Fruit fly (Drosophila melanogaster) whole organism: ENCODE measurements around the gene CG14676.

Experiments
- CG8478 ChIP-seq: fragments of >200 bp; optimal IDR thresholded peaks from 2 replicates; lab custom pipeline; 2018; ENCODE audit warnings: inconsistent platforms
- Dll ChIP-seq: fragments of >200 bp; optimal IDR thresholded peaks from 2 replicates; lab custom pipeline; 2017
- EcR ChIP-seq, 2 experiments: fragments of >200 bp; optimal IDR thresholded peaks; 2 replicates each; lab custom pipeline; 2017; ENCODE audit warnings: missing biosample characterization in 2 of 2, missing genetic modification characterization in 2 of 2, missing genetic modification reagents in 2 of 2
- pan ChIP-seq: fragments of >200 bp; optimal IDR thresholded peaks from 2 replicates; lab custom pipeline; 2017
- psq ChIP-seq: fragments of >200 bp; optimal IDR thresholded peaks from 2 replicates; lab custom pipeline; 2017
- usp ChIP-seq: fragments of >200 bp; optimal IDR thresholded peaks from 2 replicates; lab custom pipeline; 2017; ENCODE audit warnings: missing biosample characterization, missing genetic modification characterization, mixed read lengths

The CG14676 gene

DNA sequence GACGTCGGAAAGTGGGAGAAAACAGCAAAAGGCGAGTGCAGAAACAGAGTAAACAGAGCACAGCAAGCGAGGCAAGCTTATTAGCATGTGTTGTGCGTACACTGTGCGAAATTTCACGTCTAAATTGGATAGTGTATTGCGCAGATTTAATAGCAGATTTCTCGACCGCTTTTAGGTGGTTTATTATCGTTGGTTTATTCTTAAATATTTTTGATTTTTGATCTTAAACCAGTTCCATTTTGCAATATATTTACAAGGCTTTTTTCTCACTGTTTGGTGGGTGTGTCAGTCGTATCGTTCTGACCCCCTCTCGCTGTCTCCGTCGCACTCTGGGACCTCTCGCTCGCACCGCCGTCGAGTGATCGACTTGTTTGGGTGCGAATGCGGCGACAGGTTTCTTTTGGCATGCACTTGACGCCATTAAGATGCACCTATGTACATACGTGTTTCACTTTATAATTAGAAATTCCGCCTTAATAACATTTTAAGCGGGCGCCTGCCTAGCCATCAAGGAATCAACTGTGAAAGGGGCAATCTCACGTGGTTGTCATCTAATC, 13.0 kb upstream of the CG14676 start:
- TF ChIP-seq CG8478 (lab: Kevin White, UChicago), result no peak
- no peak for TF ChIP-seq EcR (GFP tag; optimal IDR thresholded peaks at IDR 0.05; lab: Kevin White, UChicago)
- no peak for TF ChIP-seq usp (GFP tag; lab: Kevin White, UChicago)
- no peak for TF ChIP-seq pan
- no peak for TF ChIP-seq Dll (lab: Kevin White, UChicago)
- no peak for TF ChIP-seq psq (lab: Kevin White, UChicago)

dm6 chr3R:5836536-5836935, 10.5 kb upstream of the CG14676 start:
- TF ChIP-seq EcR (GFP tag; optimal IDR thresholded peaks at IDR 0.05; lab: Kevin White, UChicago), result no peak
- TF ChIP-seq psq (lab: Kevin White, UChicago), result no peak
- TF ChIP-seq Dll (lab: Kevin White, UChicago), result no peak
- TF ChIP-seq CG8478 (lab: Kevin White, UChicago), result no peak
- no peak for TF ChIP-seq usp (GFP tag; lab: Kevin White, UChicago)
- TF ChIP-seq pan, result no peak

DNA sequence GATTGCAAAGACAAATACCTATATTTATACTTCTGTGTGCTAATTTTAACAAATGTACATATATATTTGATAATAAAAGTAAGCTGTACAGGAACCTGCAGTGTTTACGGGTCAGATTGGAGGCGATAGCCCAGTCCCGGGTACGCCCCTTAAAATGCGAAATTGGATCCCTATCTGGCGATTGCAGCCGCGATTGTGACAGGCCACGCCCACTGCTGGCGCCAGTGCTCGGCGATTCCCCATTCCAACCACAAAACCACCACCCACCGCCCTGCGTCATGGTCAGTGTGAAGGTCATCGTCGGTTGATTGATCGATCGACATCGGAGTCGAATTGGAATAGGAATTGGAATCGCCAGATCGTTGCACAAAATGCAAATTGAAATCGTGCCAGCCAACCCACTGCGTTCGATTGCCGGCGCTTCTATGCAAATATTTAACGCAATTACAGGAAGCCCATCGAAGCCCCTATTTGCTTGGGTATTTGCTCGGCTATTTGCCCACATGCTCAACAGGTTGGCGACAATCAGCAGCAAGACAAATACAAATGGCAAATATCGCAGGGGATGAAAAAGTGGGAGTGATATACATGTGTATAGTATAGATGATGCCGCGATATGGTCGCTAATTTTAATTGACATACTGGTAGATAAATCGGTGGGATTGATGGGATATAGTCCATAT, 8.2 kb upstream of the CG14676 start:
- TF ChIP-seq CG8478 (lab: Kevin White, UChicago), result no peak
- no peak for TF ChIP-seq usp (GFP tag; lab: Kevin White, UChicago)
- no peak for TF ChIP-seq Dll (lab: Kevin White, UChicago)
- TF ChIP-seq EcR (GFP tag; optimal IDR thresholded peaks at IDR 0.05; lab: Kevin White, UChicago), result no peak
- TF ChIP-seq pan, result no peak
- no peak for TF ChIP-seq psq (lab: Kevin White, UChicago)

- TF ChIP-seq pan (no peak), psq (lab: Kevin White, UChicago) (no peak), Dll (lab: Kevin White, UChicago) (no peak), usp (GFP tag; lab: Kevin White, UChicago) (no peak), CG8478 (lab: Kevin White, UChicago) (no peak), EcR (GFP tag; optimal IDR thresholded peaks at IDR 0.05; lab: Kevin White, UChicago) (no peak)
Observed at dm6 chr3R:5840870-5841269, 6.2 kb upstream of the CG14676 start, which contains the start of gene CG1213. TSS of gene CG1213 (plus strand) at chr3R:5841170.

dm6 chr3R:5841290-5841689, 5.7 kb upstream of the CG14676 start:
- TF ChIP-seq Dll (lab: Kevin White, UChicago) (no peak), EcR (GFP tag; optimal IDR thresholded peaks at IDR 0.05; lab: Kevin White, UChicago) (no peak), CG8478 (lab: Kevin White, UChicago) (no peak), usp (GFP tag; lab: Kevin White, UChicago) (no peak), psq (lab: Kevin White, UChicago) (no peak), pan (no peak)

DNA sequence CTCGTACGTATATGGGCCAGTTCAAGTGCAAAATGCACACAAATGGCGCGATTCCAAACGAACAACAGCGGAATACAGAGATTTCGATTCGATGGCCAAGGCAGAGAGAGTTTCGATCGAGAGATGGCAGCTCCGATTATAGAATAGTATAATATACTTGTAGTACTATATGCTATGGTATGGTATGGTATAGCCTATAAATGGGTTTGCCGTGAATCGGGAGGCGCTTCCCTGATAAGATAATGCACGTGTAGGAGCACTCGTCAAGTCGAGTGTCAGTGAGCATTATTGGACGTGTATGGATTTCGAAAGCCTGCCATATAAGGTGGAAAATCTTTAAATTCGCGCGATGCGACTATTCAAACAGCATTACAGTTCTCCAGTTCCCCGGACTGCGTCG, 3.5 kb upstream of the CG14676 start:
- no peak for TF ChIP-seq usp (GFP tag; lab: Kevin White, UChicago)
- no peak for TF ChIP-seq pan

- TF ChIP-seq Dll (lab: Kevin White, UChicago), result no peak
- no peak for TF ChIP-seq EcR (GFP tag; optimal IDR thresholded peaks at IDR 0.05; lab: Kevin White, UChicago)
- no peak for TF ChIP-seq pan
- TF ChIP-seq psq (lab: Kevin White, UChicago), result no peak
Observed at dm6 chr3R:5853032-5853431, 6.0 kb downstream of the CG14676 start, which contains the start of gene CG34287. TSS of gene CG34287 (plus strand) at chr3R:5853332.

DNA sequence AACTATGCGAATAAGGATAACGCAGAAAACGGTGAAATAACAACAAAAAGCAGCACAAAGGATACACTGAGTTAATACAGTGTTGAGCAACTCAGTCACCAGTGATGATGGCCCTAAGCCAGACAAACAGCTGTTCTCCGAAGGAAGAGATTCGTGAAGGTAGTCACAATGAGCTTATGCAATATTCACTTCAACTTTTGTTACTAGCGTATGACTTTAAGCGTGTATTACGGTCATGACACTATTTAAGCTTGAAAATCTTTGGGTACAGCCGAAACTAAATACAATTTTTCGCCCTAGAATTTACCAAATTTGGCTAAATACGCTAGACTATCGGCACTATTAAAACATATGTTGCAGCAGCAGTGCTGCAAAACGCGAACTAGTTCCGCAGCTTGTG, 9.2 kb downstream of the CG14676 start, which contains the start of the genes disp and ECSIT:
Gene disp (minus strand): TSS at position 97 of the 400 bp plus-strand sequence.
Gene ECSIT (plus strand): TSS at position 371 of the 400 bp plus-strand sequence.
- no peak for TF ChIP-seq Dll (lab: Kevin White, UChicago)
- no peak for TF ChIP-seq psq (lab: Kevin White, UChicago)
- no peak for TF ChIP-seq CG8478 (lab: Kevin White, UChicago)
- no peak for TF ChIP-seq pan
- TF ChIP-seq EcR (GFP tag; optimal IDR thresholded peaks at IDR 0.05; lab: Kevin White, UChicago), result no peak
- TF ChIP-seq usp (GFP tag; lab: Kevin White, UChicago), result no peak

DNA sequence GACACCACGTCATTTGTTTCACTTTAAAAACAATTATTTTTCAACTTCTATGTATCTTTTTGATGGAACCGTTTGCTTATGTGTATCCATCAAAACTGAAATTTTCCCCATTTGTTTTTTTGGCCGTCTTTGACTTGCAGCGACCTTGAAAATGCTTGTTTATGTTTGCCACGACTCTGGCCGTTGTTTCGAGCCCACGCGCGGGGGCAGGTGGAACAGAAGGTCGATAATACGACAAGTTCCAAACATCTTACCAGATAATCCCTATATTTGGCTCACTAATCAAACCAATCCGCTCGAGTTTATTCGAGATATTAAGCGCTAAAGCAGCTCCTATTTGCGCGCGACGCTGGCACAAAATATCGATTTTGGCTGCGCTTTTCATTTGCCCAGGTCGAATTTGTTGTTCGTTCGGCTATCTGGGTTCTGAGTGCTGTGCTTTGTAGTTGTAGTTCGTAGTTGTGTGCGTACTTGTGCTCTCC, 13.8 kb downstream of the CG14676 start:
- no peak for TF ChIP-seq usp (GFP tag; lab: Kevin White, UChicago)
- TF ChIP-seq Dll (lab: Kevin White, UChicago), result no peak
- TF ChIP-seq pan, result no peak
- TF ChIP-seq psq (lab: Kevin White, UChicago), result no peak
- TF ChIP-seq EcR (GFP tag; optimal IDR thresholded peaks at IDR 0.05; lab: Kevin White, UChicago), result no peak
- TF ChIP-seq CG8478 (lab: Kevin White, UChicago), result no peak

DNA sequence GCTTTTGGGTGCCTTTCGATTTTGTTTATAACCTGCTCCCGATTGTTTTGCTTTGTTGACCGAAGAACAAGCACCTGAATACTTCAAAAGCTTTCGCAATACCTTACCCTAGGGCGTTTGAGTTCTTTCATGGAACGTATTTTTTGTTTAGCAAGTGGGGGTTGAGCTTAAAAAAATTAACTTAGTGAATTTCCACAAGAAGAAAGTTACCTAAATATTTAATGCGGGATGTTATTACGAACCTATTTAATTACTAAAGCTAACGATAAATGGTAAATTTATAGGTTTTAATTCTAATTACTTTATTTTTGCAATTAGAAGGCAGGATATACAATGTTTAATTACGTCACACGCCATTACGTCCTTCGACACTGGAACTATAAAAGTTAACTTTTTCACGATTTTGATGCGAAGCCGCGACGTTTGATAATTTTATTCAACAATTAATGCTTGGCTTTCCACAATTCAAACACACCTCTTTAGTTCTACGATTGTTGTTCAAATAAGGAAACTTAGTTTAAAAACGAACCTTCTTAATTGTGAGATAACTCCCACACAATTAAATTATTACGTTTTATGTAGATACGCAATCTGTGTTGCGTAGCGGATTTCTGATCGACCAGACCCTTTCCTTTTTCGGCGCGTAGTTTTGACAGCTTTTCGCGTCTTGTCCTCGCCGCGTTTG, 14.3 kb downstream of the CG14676 start:
- TF ChIP-seq CG8478 (lab: Kevin White, UChicago), result no peak
- no peak for TF ChIP-seq usp (GFP tag; lab: Kevin White, UChicago)
- no peak for TF ChIP-seq EcR (GFP tag; optimal IDR thresholded peaks at IDR 0.05; lab: Kevin White, UChicago)
- TF ChIP-seq pan, result no peak
- no peak for TF ChIP-seq psq (lab: Kevin White, UChicago)

dm6 chr3R:5862032-5862641, 15.1 kb downstream of the CG14676 start, which contains the start of gene CG2017:
TSS of gene CG2017 (minus strand) at chr3R:5862405.
- TF ChIP-seq EcR (GFP tag; optimal IDR thresholded peaks at IDR 0.05; lab: Kevin White, UChicago) (no peak), Dll (lab: Kevin White, UChicago) (no peak), usp (GFP tag; lab: Kevin White, UChicago) (no peak), CG8478 (lab: Kevin White, UChicago) (no peak), pan (no peak), psq (lab: Kevin White, UChicago) (no peak)
